Fruit fly (Drosophila melanogaster) S2 (cell line): ENCODE results near the gene NUCB1.

Source experiments
- CG8478 ChIP-seq: fragments of >200 bp; optimal IDR thresholded peaks from 2 replicates; lab custom pipeline; 2018
- CTCF ChIP-seq, 2 experiments: fragments of >200 bp; optimal IDR thresholded peaks; 2 replicates each; lab custom pipeline; 2018

DNA sequence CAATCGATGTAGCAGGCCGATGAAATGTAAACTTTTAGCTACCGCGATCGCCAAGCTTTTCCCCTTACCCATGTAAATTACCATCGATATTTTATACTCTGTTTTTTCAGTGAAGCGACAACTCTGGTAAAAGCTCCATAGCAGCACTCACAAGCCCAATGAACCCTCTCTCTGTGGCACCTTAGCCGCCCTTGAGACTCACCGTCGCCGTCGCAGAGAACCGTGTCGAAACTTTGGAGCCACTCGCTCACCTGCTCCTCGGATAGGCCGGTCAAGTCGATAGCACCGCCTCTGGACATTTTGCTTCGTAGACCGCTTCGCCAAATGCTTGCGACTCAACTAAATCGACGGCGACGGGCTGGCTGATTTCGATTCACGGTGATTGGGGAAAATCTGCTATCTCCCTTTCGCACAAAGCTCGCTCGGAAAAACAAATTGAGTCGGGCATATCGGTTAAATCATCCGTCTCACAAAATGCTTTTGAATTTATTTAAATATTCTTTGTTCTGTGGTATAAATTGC is 39.1 kb upstream of the NUCB1 start, which contains the start of gene CG5577:
- no peak for TF ChIP-seq CTCF (optimal IDR thresholded peaks at IDR 0.05; lab: Kevin White, UChicago)
- TF ChIP-seq CG8478: no peak
